Fruit fly (Drosophila melanogaster) whole organism, embryonic: ENCODE results near the gene Indy.

Experiments
- Atf6 ChIP-seq: fragments of 200-800 bp; sonication (Bioruptor generic); IDR thresholded peaks from 2 replicates; pipeline ENCODE4 v1.3.6; 2022; ENCODE audit warnings: missing biosample characterization, missing genetic modification characterization
- BEAF-32 ChIP-seq: fragments of 200-800 bp; sonication (Bioruptor generic); optimal IDR thresholded peaks from 3 replicates; lab custom pipeline; 2017; ENCODE audit warnings: missing biosample characterization, missing genetic modification characterization, mild to moderate bottlenecking, moderate library complexity, missing genetic modification reagents
- Bgb ChIP-seq: fragments of 200-800 bp; sonication (Bioruptor generic); IDR thresholded peaks from 2 replicates; pipeline ENCODE4 v1.3.6; 2022; ENCODE audit warnings: missing biosample characterization, missing genetic modification characterization; ENCODE audit not compliant: partially characterized antibody
- CG11085 ChIP-seq: fragments of 200-800 bp; sonication (Bioruptor generic); IDR thresholded peaks from 2 replicates; pipeline ENCODE4 v1.3.6; 2022; ENCODE audit warnings: missing biosample characterization, missing genetic modification characterization
- CG14710 ChIP-seq: fragments of 200-800 bp; sonication (Bioruptor generic); optimal IDR thresholded peaks from 3 replicates; lab custom pipeline; 2019; ENCODE audit warnings: missing biosample characterization, mild to moderate bottlenecking, missing genetic modification characterization, moderate library complexity
- CG15011 ChIP-seq: fragments of 200-800 bp; sonication (Bioruptor generic); optimal IDR thresholded peaks from 3 replicates; lab custom pipeline; 2018; ENCODE audit warnings: missing biosample characterization, mild to moderate bottlenecking, missing genetic modification characterization
- CG15696 ChIP-seq: fragments of 200-800 bp; sonication (Bioruptor generic); optimal IDR thresholded peaks from 2 replicates; lab custom pipeline; 2019; ENCODE audit warnings: missing biosample characterization, mild to moderate bottlenecking, missing genetic modification characterization, moderate library complexity
- CG33213 ChIP-seq: fragments of 200-800 bp; sonication (Bioruptor generic); optimal IDR thresholded peaks from 3 replicates; lab custom pipeline; 2016; ENCODE audit warnings: missing biosample characterization, missing genetic modification characterization
- CG4404 ChIP-seq: fragments of 200-800 bp; sonication (Bioruptor generic); IDR thresholded peaks from 2 replicates; pipeline ENCODE4 v1.3.6; 2022; ENCODE audit warnings: missing biosample characterization, missing genetic modification characterization
- CG4820 ChIP-seq: fragments of 200-800 bp; sonication (Bioruptor generic); optimal IDR thresholded peaks from 3 replicates; lab custom pipeline; 2016; ENCODE audit warnings: missing biosample characterization, missing genetic modification characterization
- CG6854 ChIP-seq: fragments of 200-800 bp; sonication (Bioruptor generic); optimal IDR thresholded peaks from 3 replicates; lab custom pipeline; 2017; ENCODE audit warnings: missing biosample characterization, mild to moderate bottlenecking, missing genetic modification characterization
- CG7928 ChIP-seq: fragments of 200-800 bp; sonication (Bioruptor generic); optimal IDR thresholded peaks from 2 replicates; lab custom pipeline; 2017; ENCODE audit warnings: missing biosample characterization, mild to moderate bottlenecking, missing genetic modification characterization
- CG7963 ChIP-seq: fragments of 200-800 bp; sonication (Bioruptor generic); IDR thresholded peaks from 3 replicates; pipeline ENCODE4 v1.3.6; 2022; ENCODE audit warnings: missing biosample characterization, missing genetic modification characterization; ENCODE audit not compliant: partially characterized antibody
- CG9727 ChIP-seq: fragments of 200-800 bp; sonication (Bioruptor generic); optimal IDR thresholded peaks from 3 replicates; lab custom pipeline; 2017; ENCODE audit warnings: missing biosample characterization, mild to moderate bottlenecking, missing genetic modification characterization
- CG9876 ChIP-seq: fragments of 200-800 bp; sonication (Bioruptor generic); optimal IDR thresholded peaks from 2 replicates; lab custom pipeline; 2016; ENCODE audit warnings: missing biosample characterization, missing genetic modification characterization
- Dip2 ChIP-seq: fragments of 200-800 bp; sonication (Bioruptor generic); IDR thresholded peaks from 2 replicates; pipeline ENCODE4 v1.3.6; 2022; ENCODE audit warnings: missing biosample characterization, missing genetic modification characterization
- Dp ChIP-seq: fragments of 200-800 bp; sonication (Bioruptor generic); optimal IDR thresholded peaks from 2 replicates; lab custom pipeline; 2018; ENCODE audit warnings: missing biosample characterization, mild to moderate bottlenecking, missing genetic modification characterization, moderate library complexity
- Eip74EF ChIP-seq, 2 experiments: fragments of 200-800 bp in 1 of 2; fragments of >200 bp in 1 of 2; sonication (Bioruptor generic) in 1 of 2; optimal IDR thresholded peaks; 2 replicates each; lab custom pipeline; 2017 to 2019; ENCODE audit warnings: missing biosample characterization in 2 of 2, missing genetic modification characterization in 2 of 2, mild to moderate bottlenecking in 1 of 2, moderate library complexity in 1 of 2
- Gug ChIP-seq: fragments of 200-800 bp; sonication (Bioruptor generic); IDR thresholded peaks from 4 replicates; pipeline ENCODE4 v1.3.6; 2022; ENCODE audit warnings: missing biosample characterization, missing genetic modification characterization
- Hand ChIP-seq: fragments of 200-800 bp; sonication (Bioruptor generic); optimal IDR thresholded peaks from 2 replicates; lab custom pipeline; 2017; ENCODE audit warnings: mild to moderate bottlenecking, missing biosample characterization, missing genetic modification reagents, missing genetic modification characterization
- Jarid2 ChIP-seq: fragments of 200-800 bp; sonication (Bioruptor generic); optimal IDR thresholded peaks from 3 replicates; lab custom pipeline; 2017; ENCODE audit warnings: mild to moderate bottlenecking, missing biosample characterization, missing genetic modification reagents, missing genetic modification characterization
- Kr ChIP-seq: fragments of 200-800 bp; sonication (Bioruptor generic); optimal IDR thresholded peaks from 2 replicates; lab custom pipeline; 2017; ENCODE audit warnings: missing biosample characterization, mild to moderate bottlenecking, missing genetic modification characterization
- Lhr ChIP-seq: fragments of 200-800 bp; sonication (Bioruptor generic); optimal IDR thresholded peaks from 3 replicates; lab custom pipeline; 2017; ENCODE audit warnings: mild to moderate bottlenecking, missing biosample characterization, missing genetic modification reagents, missing genetic modification characterization
- Med ChIP-seq: fragments of 200-800 bp; sonication (Bioruptor generic); peaks from one replicate; lab custom pipeline; 2016; ENCODE audit warnings: missing biosample characterization, missing genetic modification characterization, mild to moderate bottlenecking, inconsistent platforms, moderate library complexity
- Poxn ChIP-seq: fragments of 200-800 bp; sonication (Bioruptor generic); IDR thresholded peaks from 2 replicates; pipeline ENCODE4 v1.3.6; 2022; ENCODE audit warnings: missing biosample characterization, missing genetic modification characterization
- Scr ChIP-seq: fragments of 200-800 bp; sonication (Bioruptor generic); IDR thresholded peaks from 2 replicates; pipeline ENCODE4 v1.3.6; 2022; ENCODE audit warnings: missing biosample characterization, missing genetic modification characterization; ENCODE audit not compliant: partially characterized antibody
- Side ChIP-seq: fragments of 200-800 bp; sonication (Bioruptor generic); optimal IDR thresholded peaks from 2 replicates; lab custom pipeline; 2016; ENCODE audit warnings: missing biosample characterization, missing genetic modification characterization
- Sry-β ChIP-seq: fragments of 200-800 bp; sonication (Bioruptor generic); optimal IDR thresholded peaks from 2 replicates; lab custom pipeline; 2018; ENCODE audit warnings: missing biosample characterization, mild to moderate bottlenecking, missing genetic modification characterization, moderate library complexity
- ato ChIP-seq: fragments of 200-800 bp; sonication (Bioruptor generic); IDR thresholded peaks from 2 replicates; pipeline ENCODE4 v1.3.6; 2022; ENCODE audit warnings: missing biosample characterization, missing genetic modification characterization; ENCODE audit not compliant: partially characterized antibody
- caup ChIP-seq: fragments of 200-800 bp; sonication (Bioruptor generic); optimal IDR thresholded peaks from 3 replicates; lab custom pipeline; 2017; ENCODE audit warnings: missing biosample characterization, mild to moderate bottlenecking, missing genetic modification characterization, moderate library complexity; ENCODE audit not compliant: severe bottlenecking
- cg ChIP-seq: fragments of 200-800 bp; sonication (Bioruptor generic); optimal IDR thresholded peaks from 3 replicates; lab custom pipeline; 2019; ENCODE audit warnings: missing biosample characterization, mild to moderate bottlenecking, missing genetic modification characterization, moderate library complexity
- crp ChIP-seq, 2 experiments: fragments of 200-800 bp; sonication (Bioruptor generic); optimal IDR thresholded peaks; 2 replicates in 1 of 2; 3 replicates in 1 of 2; lab custom pipeline; 2017; ENCODE audit warnings: missing biosample characterization in 2 of 2, missing genetic modification characterization in 2 of 2, mild to moderate bottlenecking in 1 of 2, moderate library complexity in 1 of 2
- cwo ChIP-seq: fragments of 200-800 bp; sonication (Bioruptor generic); optimal IDR thresholded peaks from 3 replicates; lab custom pipeline; 2017; ENCODE audit warnings: missing biosample characterization, missing genetic modification characterization, mild to moderate bottlenecking, moderate library complexity, missing genetic modification reagents
- ems ChIP-seq: fragments of 200-800 bp; sonication (Bioruptor generic); optimal IDR thresholded peaks from 3 replicates; lab custom pipeline; 2016; ENCODE audit warnings: missing biosample characterization, missing genetic modification characterization
- gce ChIP-seq: fragments of 200-800 bp; sonication (Bioruptor generic); IDR thresholded peaks from 3 replicates; pipeline ENCODE4 v1.3.6; 2022; ENCODE audit warnings: missing biosample characterization, missing genetic modification characterization
- gsb ChIP-seq: fragments of 200-800 bp; sonication (Bioruptor generic); IDR thresholded peaks from 2 replicates; pipeline ENCODE4 v1.3.6; 2022; ENCODE audit warnings: missing biosample characterization, missing genetic modification characterization
- hbn ChIP-seq: fragments of 200-800 bp; sonication (Bioruptor generic); IDR thresholded peaks from 2 replicates; pipeline ENCODE4 v1.3.6; 2022; ENCODE audit warnings: missing biosample characterization, missing genetic modification characterization; ENCODE audit not compliant: partially characterized antibody
- mam ChIP-seq: fragments of 200-800 bp; sonication (Bioruptor generic); optimal IDR thresholded peaks from 3 replicates; lab custom pipeline; 2016; ENCODE audit warnings: missing biosample characterization, missing genetic modification characterization
- nerfin-1 ChIP-seq: fragments of 200-800 bp; sonication (Bioruptor generic); optimal IDR thresholded peaks from 3 replicates; lab custom pipeline; 2019; ENCODE audit warnings: missing biosample characterization, mild to moderate bottlenecking, missing genetic modification characterization, moderate library complexity
- odd ChIP-seq: fragments of 200-800 bp; sonication (Bioruptor generic); optimal IDR thresholded peaks from 2 replicates; lab custom pipeline; 2017; ENCODE audit warnings: missing biosample characterization, mild to moderate bottlenecking, missing genetic modification characterization
- p53 ChIP-seq: fragments of 200-800 bp; sonication (Bioruptor generic); optimal IDR thresholded peaks from 2 replicates; lab custom pipeline; 2016; ENCODE audit warnings: missing biosample characterization, missing genetic modification characterization
- psq ChIP-seq: fragments of 200-800 bp; sonication (Bioruptor generic); optimal IDR thresholded peaks from 2 replicates; lab custom pipeline; 2017; ENCODE audit warnings: missing biosample characterization, missing genetic modification characterization
- pum ChIP-seq: fragments of 200-800 bp; sonication (Bioruptor generic); optimal IDR thresholded peaks from 2 replicates; lab custom pipeline; 2016; ENCODE audit warnings: missing biosample characterization, missing genetic modification characterization
- pzg ChIP-seq: fragments of 200-800 bp; sonication (Bioruptor generic); optimal IDR thresholded peaks from 3 replicates; lab custom pipeline; 2018; ENCODE audit warnings: missing biosample characterization, mild to moderate bottlenecking, missing genetic modification characterization, moderate library complexity
- sens ChIP-seq: fragments of 200-800 bp; sonication (Bioruptor generic); peaks from one replicate; lab custom pipeline; 2016; ENCODE audit warnings: missing biosample characterization, missing genetic modification characterization
- sens-2 ChIP-seq: fragments of 200-800 bp; sonication (Bioruptor generic); IDR thresholded peaks from 2 replicates; pipeline ENCODE4 v1.3.6; 2022; ENCODE audit warnings: missing biosample characterization, missing genetic modification characterization
- slp2 ChIP-seq: fragments of 200-800 bp; sonication (Bioruptor generic); optimal IDR thresholded peaks from 2 replicates; lab custom pipeline; 2016; ENCODE audit warnings: missing biosample characterization, missing genetic modification characterization
- trh ChIP-seq: fragments of 200-800 bp; sonication (Bioruptor generic); optimal IDR thresholded peaks from 2 replicates; lab custom pipeline; 2016; ENCODE audit warnings: missing biosample characterization, missing genetic modification characterization

Indy gene

dm6 chr3L:18822450-18823220 is 23.4 kb downstream of the Indy start, which contains the start of gene Cat (continued):
- peak; percentile 53 for TF ChIP-seq CG14710
- TF ChIP-seq sens (GFP tag; lab: Kevin White, UChicago) = peak; percentile 90
- no peak for TF ChIP-seq Poxn (GFP tag; lab: Robert Waterston, UW)
- no peak for TF ChIP-seq Gug (GFP tag; lab: Robert Waterston, UW)
- TF ChIP-seq ems (GFP tag; lab: Kevin White, UChicago) = peak; percentile 15
- TF ChIP-seq CG15011 (GFP tag; lab: Kevin White, UChicago) = no peak
- TF ChIP-seq CG33213 (GFP tag; lab: Kevin White, UChicago) = no peak
- peak; percentile 87 for TF ChIP-seq BEAF-32 (GFP tag; lab: Kevin White, UChicago)
- TF ChIP-seq pum (GFP tag; lab: Kevin White, UChicago) = no peak
- TF ChIP-seq Med (GFP tag; lab: Kevin White, UChicago) = peak; percentile 83
- no peak for TF ChIP-seq gce (GFP tag; lab: Robert Waterston, UW)
- peak; percentile 8 for TF ChIP-seq Jarid2 (GFP tag; lab: Kevin White, UChicago)
- peak in 1 of 2 experiments; percentile 29 for TF ChIP-seq Eip74EF (GFP tag; optimal IDR thresholded peaks at IDR 0.05; lab: Kevin White, UChicago)
- no peak for TF ChIP-seq CG7928
- peak; percentile 32; the same call in 1 of the 2 replicates for TF ChIP-seq ato (GFP tag; lab: Robert Waterston, UW)
- TF ChIP-seq Side = no peak
- TF ChIP-seq Bgb (GFP tag; lab: Robert Waterston, UW) = peak; percentile 84
- TF ChIP-seq Scr (GFP tag; lab: Robert Waterston, UW) = peak; percentile 91
- TF ChIP-seq cg = peak; percentile 99
- no peak for TF ChIP-seq gsb (GFP tag; lab: Robert Waterston, UW)
- no peak for TF ChIP-seq mam (GFP tag; lab: Kevin White, UChicago)
- no peak for TF ChIP-seq Atf6
- TF ChIP-seq CG11085 (GFP tag; lab: Robert Waterston, UW) = no peak
- peak; percentile 16 for TF ChIP-seq Dp (GFP tag; lab: Kevin White, UChicago)
- TF ChIP-seq odd = no peak
- TF ChIP-seq CG7963 (GFP tag; lab: Robert Waterston, UW) = no peak; the same call in 2 of the 3 replicates
- no peak for TF ChIP-seq Lhr (GFP tag; lab: Kevin White, UChicago)
- no peak for TF ChIP-seq Sry-β (GFP tag; lab: Kevin White, UChicago)
- no peak for TF ChIP-seq p53 (GFP tag; lab: Kevin White, UChicago)
- no peak for TF ChIP-seq sens-2
- peak; percentile 6 for TF ChIP-seq CG4820 (GFP tag; lab: Kevin White, UChicago)
- peak; percentile 54 for TF ChIP-seq pzg (GFP tag; lab: Kevin White, UChicago)
- no peak for TF ChIP-seq CG4404 (GFP tag; lab: Robert Waterston, UW)
- peak; percentile 86 for TF ChIP-seq hbn
- TF ChIP-seq slp2 (GFP tag; lab: Kevin White, UChicago) = no peak
- peak; percentile 55 for TF ChIP-seq psq
- TF ChIP-seq CG6854 = peak; percentile 25
- no peak for TF ChIP-seq caup (GFP tag; lab: Kevin White, UChicago)
- peak in 1 of 2 experiments; percentile 12 for TF ChIP-seq crp (GFP tag; optimal IDR thresholded peaks at IDR 0.05; lab: Kevin White, UChicago)
- TF ChIP-seq Hand (GFP tag; lab: Kevin White, UChicago) = peak; percentile 30
- peak; percentile 36 for TF ChIP-seq CG15696 (tag; lab: Kevin White, UChicago)
- TF ChIP-seq CG9727 (GFP tag; lab: Kevin White, UChicago) = peak; percentile 44
- TF ChIP-seq nerfin-1 (tag; lab: Kevin White, UChicago) = peak; percentile 32
- no peak for TF ChIP-seq CG9876 (GFP tag; lab: Kevin White, UChicago)
- peak; percentile 5 for TF ChIP-seq trh
- no peak for TF ChIP-seq cwo (GFP tag; lab: Kevin White, UChicago)
- no peak for TF ChIP-seq Dip2 (GFP tag; lab: Robert Waterston, UW)
- TF ChIP-seq Kr (GFP tag; lab: Kevin White, UChicago) = no peak
